Fruit fly (Drosophila melanogaster): ENCODE measurements around the gene dbe.

DNA sequence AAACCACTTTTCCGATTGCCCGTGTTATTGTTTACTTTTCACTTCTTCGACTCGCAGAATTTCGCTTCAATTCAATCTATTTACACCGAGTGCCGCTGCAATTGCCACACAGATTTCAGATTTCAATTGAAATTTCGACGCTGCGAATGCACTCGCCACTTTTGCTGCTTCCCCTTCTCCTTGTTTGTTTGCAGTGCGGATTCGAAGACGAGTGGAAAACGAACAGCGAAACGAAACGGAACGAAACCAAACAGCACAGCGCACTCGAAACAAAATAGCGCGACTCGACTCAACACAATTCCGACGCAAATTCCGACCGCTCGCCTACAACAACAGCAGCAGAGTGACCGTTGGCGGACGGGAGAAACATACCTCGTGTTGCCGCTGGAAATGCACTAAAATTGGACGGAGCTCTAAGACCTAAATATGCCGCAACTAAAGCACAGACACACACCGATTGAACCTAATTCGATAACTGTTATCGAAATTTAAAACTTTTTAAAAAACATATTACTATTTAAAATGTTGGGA, 18.9 kb downstream of the dbe start, which contains the start of gene drongo:
- TF ChIP-seq Ets98B (GFP tag; IDR thresholded peaks at IDR 0.05) (peak; percentile 64; the same call in 1 of the 2 replicates), Snoo (tag; optimal IDR thresholded peaks at IDR 0.05) (peak; percentile 14), CG8159 (tag; optimal IDR thresholded peaks at IDR 0.05) (peak; percentile 7), gl (tag; optimal IDR thresholded peaks at IDR 0.05) (peak; percentile 13), CG32121 (GFP tag; IDR thresholded peaks at IDR 0.05) (peak; percentile 16; the same call in 1 of the 2 replicates), CG13204 (GFP tag; optimal IDR thresholded peaks at IDR 0.05) (peak; percentile 48), CG34367 (tag; optimal IDR thresholded peaks at IDR 0.05) (no peak), CG12605 (GFP tag; IDR thresholded peaks at IDR 0.05) (peak; percentile 77), rn (GFP tag; IDR thresholded peaks at IDR 0.05) (no peak), EcR (GFP tag; optimal IDR thresholded peaks at IDR 0.05) (peak; percentile 53), Pif1B (GFP tag; optimal IDR thresholded peaks at IDR 0.05) (no peak), CG15710 (tag; optimal IDR thresholded peaks at IDR 0.05) (peak; percentile 7), D1 (tag; optimal IDR thresholded peaks at IDR 0.05) (no peak), CG9948 (tag; optimal IDR thresholded peaks at IDR 0.05) (no peak)

All from whole organism, pupa.